Fruit fly (Drosophila melanogaster): ENCODE data around the gene CG7829.
A peak's percentile ranks its signal among the peaks of the same experiment; 100 is the strongest.

CG7829 gene

DNA sequence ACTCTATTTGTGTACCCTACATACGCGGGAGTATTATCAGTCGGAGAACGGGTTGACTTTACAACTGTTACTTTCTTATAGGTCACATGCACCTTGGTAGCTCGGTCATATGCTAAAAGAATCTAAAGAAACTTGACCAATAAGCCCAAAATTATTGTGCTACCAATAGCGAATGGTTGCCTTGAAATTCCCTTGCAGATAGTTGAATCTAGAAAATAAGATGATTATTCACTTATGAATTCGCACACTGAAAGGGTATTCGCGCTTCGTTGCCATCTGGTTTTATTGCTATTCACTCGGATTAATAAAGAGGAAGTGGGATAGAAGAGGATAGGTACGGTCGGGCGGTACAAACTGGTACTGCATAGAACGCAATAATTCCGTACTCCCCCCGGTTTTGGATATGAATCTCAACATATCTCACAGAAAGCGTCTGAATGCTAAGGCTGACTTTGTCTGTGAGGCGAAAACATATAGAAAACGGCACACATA lies 43.7 kb downstream of the CG7829 start (continued):
- TF ChIP-seq CG4854 (GFP tag; optimal IDR thresholded peaks at IDR 0.05), result peak; percentile 56
- peak; percentile 87 for TF ChIP-seq lmd (GFP tag; IDR thresholded peaks at IDR 0.05)
- TF ChIP-seq dan (GFP tag; IDR thresholded peaks at IDR 0.05), result no peak
- TF ChIP-seq CG2875 (GFP tag; optimal IDR thresholded peaks at IDR 0.05), result peak; percentile 36
- TF ChIP-seq bigmax (GFP tag; optimal IDR thresholded peaks at IDR 0.05), result no peak
- no peak for TF ChIP-seq hbn (GFP tag; IDR thresholded peaks at IDR 0.05; ENCODE audit: partially characterized antibody)
- peak; percentile 77 for TF ChIP-seq Sox102F (GFP tag; optimal IDR thresholded peaks at IDR 0.05)
- peak; percentile 73 for TF ChIP-seq CG7372 (GFP tag; IDR thresholded peaks at IDR 0.05)
- TF ChIP-seq Dad (GFP tag; optimal IDR thresholded peaks at IDR 0.05), result peak; percentile 26
- no peak for TF ChIP-seq CG13287 (GFP tag; IDR thresholded peaks at IDR 0.05; ENCODE audit: partially characterized antibody)
- TF ChIP-seq abd-A (tag; optimal IDR thresholded peaks at IDR 0.05), result no peak
- no peak for TF ChIP-seq CG7745 (tag; optimal IDR thresholded peaks at IDR 0.05)
- no peak for TF ChIP-seq inv (GFP tag; IDR thresholded peaks at IDR 0.05; ENCODE audit: partially characterized antibody)
- TF ChIP-seq CG4617 (GFP tag; optimal IDR thresholded peaks at IDR 0.05; ENCODE audit: borderline replicate concordance), result peak; percentile 19
- peak; percentile 75 for TF ChIP-seq Atf-2 (GFP tag; optimal IDR thresholded peaks at IDR 0.05)
- TF ChIP-seq nom (GFP tag; optimal IDR thresholded peaks at IDR 0.05), result peak; percentile 19
- peak; percentile 31 for TF ChIP-seq Ets97D (GFP tag; optimal IDR thresholded peaks at IDR 0.05)
- peak; percentile 28 for TF ChIP-seq tap (tag; optimal IDR thresholded peaks at IDR 0.05)
- TF ChIP-seq CG5180 (GFP tag; optimal IDR thresholded peaks at IDR 0.05), result peak; percentile 9
- no peak for TF ChIP-seq CG34422 (GFP tag; IDR thresholded peaks at IDR 0.05)
- peak; percentile 73 for TF ChIP-seq CG11560 (tag; IDR thresholded peaks at IDR 0.05)
- peak; percentile 72 for TF ChIP-seq Xbp1 (GFP tag; optimal IDR thresholded peaks at IDR 0.05)
- no peak for TF ChIP-seq CG17912 (GFP tag; optimal IDR thresholded peaks at IDR 0.05)
- peak; percentile 65 for TF ChIP-seq exex (tag; optimal IDR thresholded peaks at IDR 0.05)
- peak; percentile 74 for TF ChIP-seq toy (GFP tag; IDR thresholded peaks at IDR 0.05)
- peak; percentile 53 for TF ChIP-seq CG12942 (GFP tag; optimal IDR thresholded peaks at IDR 0.05)
- TF ChIP-seq dm (GFP tag; optimal IDR thresholded peaks at IDR 0.05), result peak; percentile 33
- TF ChIP-seq CG31441 (GFP tag; IDR thresholded peaks at IDR 0.05), result peak; percentile 54; the same call in 1 of the 2 replicates
- peak; percentile 64 for TF ChIP-seq CG12104 (GFP tag; optimal IDR thresholded peaks at IDR 0.05)
- peak; percentile 41 for TF ChIP-seq Bteb2 (GFP tag; optimal IDR thresholded peaks at IDR 0.05)
- TF ChIP-seq Neu2 (GFP tag; optimal IDR thresholded peaks at IDR 0.05; ENCODE audit: borderline replicate concordance), result no peak

DNA sequence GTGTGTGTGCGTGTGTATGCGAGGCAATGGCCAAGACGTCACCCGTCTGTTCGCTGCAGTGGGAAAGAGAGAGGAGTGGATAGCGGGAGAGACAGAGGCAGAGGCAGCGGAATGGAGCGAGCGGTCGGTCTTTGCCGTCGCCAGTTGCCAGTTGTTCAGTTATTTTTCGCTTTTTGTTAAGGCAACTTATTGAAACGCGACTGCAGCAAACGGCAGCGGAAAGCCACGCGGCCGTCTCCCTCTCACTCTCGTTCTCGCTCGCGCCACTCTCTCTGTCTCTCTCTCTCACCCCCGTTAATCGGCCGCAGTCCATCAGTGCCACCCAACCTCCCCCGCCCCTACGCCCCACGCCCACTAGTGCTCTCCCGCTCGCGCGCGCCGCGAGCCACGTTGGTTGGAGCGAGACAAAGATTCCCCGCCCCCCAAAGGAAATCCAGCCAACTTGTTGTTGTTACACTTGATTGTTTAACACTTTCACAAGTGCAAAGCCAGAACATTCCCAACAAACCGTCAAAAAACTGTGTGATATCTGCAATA lies 44.7 kb downstream of the CG7829 start:
- TF ChIP-seq zfh1 (GFP tag; IDR thresholded peaks at IDR 0.05) (no peak), Meics (GFP tag; optimal IDR thresholded peaks at IDR 0.05) (no peak), Lhr (GFP tag; optimal IDR thresholded peaks at IDR 0.05) (no peak), Oli (tag; optimal IDR thresholded peaks at IDR 0.05) (no peak), chm (GFP tag; IDR thresholded peaks at IDR 0.05) (peak; percentile 62; the same call in 1 of the 2 replicates), Asciz (GFP tag; optimal IDR thresholded peaks at IDR 0.05) (no peak), CG11696 (GFP tag; IDR thresholded peaks at IDR 0.05) (no peak), NK7.1 (GFP tag; optimal IDR thresholded peaks at IDR 0.05) (no peak), CG4404 (GFP tag; IDR thresholded peaks at IDR 0.05) (no peak), Med (GFP tag) (peak; percentile 92), CG6272 (GFP tag; IDR thresholded peaks at IDR 0.05) (no peak), CG16779 (GFP tag; IDR thresholded peaks at IDR 0.05) (0 out of 2 replicates have a peak, but pooled peaks have one; percentile 61), z (GFP tag; IDR thresholded peaks at IDR 0.05) (peak; percentile 93), Ptx1 (GFP tag; IDR thresholded peaks at IDR 0.05) (peak; percentile 16; the same call in 1 of the 2 replicates), CG9215 (GFP tag; IDR thresholded peaks at IDR 0.05) (no peak), nerfin-1 (tag; optimal IDR thresholded peaks at IDR 0.05) (peak; percentile 86), CG13287 (GFP tag; IDR thresholded peaks at IDR 0.05; ENCODE audit: partially characterized antibody) (peak; percentile 61; the same call in 1 of the 2 replicates), seq (GFP tag; IDR thresholded peaks at IDR 0.05) (peak; percentile 77), jumu (GFP tag; optimal IDR thresholded peaks at IDR 0.05) (no peak), unc-4 (GFP tag; IDR thresholded peaks at IDR 0.05; ENCODE audit: partially characterized antibody) (peak; percentile 34; the same call in 1 of the 2 replicates), eyg (GFP tag; optimal IDR thresholded peaks at IDR 0.05) (no peak)

Data from whole organism, embryonic.